Fruit fly (Drosophila melanogaster) S2 (cell line): Measurements from ENCODE around the gene CG16903.

Experiments used
- CG8478 ChIP-seq: fragments of >200 bp; optimal IDR thresholded peaks from 2 replicates; lab custom pipeline; 2018
- CTCF ChIP-seq, 2 experiments: fragments of >200 bp; optimal IDR thresholded peaks; 2 replicates each; lab custom pipeline; 2018

- TF ChIP-seq CTCF (optimal IDR thresholded peaks at IDR 0.05; lab: Kevin White, UChicago): no peak
- TF ChIP-seq CG8478: no peak
Observed at dm6 chrX:2061119-2061518, 19.1 kb downstream of the CG16903 start.
